Fruit fly (Drosophila melanogaster) whole organism, adult: ENCODE results near the gene CG2652.

ENCODE experiments used
- CG14711 ChIP-seq: fragments of 200-800 bp; sonication (Bioruptor generic); optimal IDR thresholded peaks from 2 replicates; lab custom pipeline; 2018; ENCODE audit warnings: missing biosample characterization, mild to moderate bottlenecking, missing genetic modification characterization, moderate library complexity
- CG7101 ChIP-seq: fragments of 200-800 bp; sonication (Bioruptor generic); optimal IDR thresholded peaks from 2 replicates; lab custom pipeline; 2018; ENCODE audit warnings: missing biosample characterization, mild to moderate bottlenecking, missing genetic modification characterization, moderate library complexity
- Mnt ChIP-seq: fragments of 200-800 bp; sonication (Bioruptor generic); optimal IDR thresholded peaks from 2 replicates; lab custom pipeline; 2016; ENCODE audit warnings: missing biosample characterization, mild to moderate bottlenecking, missing genetic modification characterization

DNA sequence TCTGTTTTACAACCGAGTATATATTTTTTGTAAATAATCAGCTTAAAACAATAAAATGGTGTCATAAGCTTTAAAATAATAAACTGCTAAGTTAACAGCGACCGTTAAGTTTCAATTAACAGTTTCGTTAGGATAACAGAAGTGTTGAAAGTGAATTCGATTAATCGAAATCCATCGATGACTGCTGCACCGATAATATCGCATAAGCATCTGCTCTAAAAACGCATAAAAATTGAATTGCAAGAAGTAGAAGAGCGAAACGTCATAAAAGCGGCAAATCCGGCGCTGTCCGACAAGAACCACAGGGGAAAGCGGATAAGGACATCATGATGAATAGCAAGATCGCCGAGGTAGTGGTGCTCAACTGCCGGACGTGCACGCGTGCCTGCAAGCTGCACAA, 44.8 kb upstream of the CG2652 start, which contains the start of gene dwg:
- TF ChIP-seq CG14711 (tag; lab: Kevin White, UChicago) (no peak), CG7101 (no peak), Mnt (no peak)
